Worm (Caenorhabditis elegans): ENCODE data around the gene zmp-1.

zmp-1 gene

DNA sequence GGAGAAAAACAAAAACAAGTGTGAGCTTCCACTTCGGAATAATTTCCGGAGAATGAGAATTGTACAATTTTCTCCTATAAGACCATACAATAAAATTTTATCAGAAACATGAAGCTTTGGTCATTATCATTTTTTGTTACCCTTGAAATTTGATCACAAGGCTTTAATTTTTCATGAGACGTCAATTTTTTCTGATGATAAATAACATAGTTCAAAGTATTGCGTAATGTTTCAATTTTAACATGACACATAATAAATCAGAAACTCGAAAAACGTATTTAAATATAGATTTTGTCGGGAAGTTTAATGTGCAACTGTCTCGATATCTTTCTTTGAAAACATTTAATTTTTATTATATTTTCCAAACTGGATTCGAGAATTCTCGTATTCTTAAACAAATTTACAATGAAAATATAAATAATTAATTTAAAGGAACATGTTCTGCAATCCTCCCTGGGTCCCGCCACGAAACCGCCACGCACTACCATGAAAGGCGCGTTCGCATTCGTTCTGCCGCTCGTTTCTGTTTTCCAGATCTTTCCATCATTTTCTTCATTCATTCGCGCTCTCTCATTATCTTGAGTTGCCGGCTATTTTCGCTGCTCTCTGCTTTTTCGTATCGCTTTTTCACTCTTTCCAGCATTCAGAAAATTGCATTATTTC is 6.2 kb upstream of the zmp-1 start:
- no peak for TF ChIP-seq zip-4 (GFP tag; optimal IDR thresholded peaks at IDR 0.05)
- TF ChIP-seq ceh-63 (GFP tag; optimal IDR thresholded peaks at IDR 0.05): no peak
- TF ChIP-seq nhr-85 (tag): peak; percentile 67
- peak; percentile 19 for TF ChIP-seq skn-1 (tag; optimal IDR thresholded peaks at IDR 0.05)
- no peak for TF ChIP-seq nhr-71 (tag; optimal IDR thresholded peaks at IDR 0.05)
- TF ChIP-seq zag-1 (tag; optimal IDR thresholded peaks at IDR 0.05): no peak

DNA sequence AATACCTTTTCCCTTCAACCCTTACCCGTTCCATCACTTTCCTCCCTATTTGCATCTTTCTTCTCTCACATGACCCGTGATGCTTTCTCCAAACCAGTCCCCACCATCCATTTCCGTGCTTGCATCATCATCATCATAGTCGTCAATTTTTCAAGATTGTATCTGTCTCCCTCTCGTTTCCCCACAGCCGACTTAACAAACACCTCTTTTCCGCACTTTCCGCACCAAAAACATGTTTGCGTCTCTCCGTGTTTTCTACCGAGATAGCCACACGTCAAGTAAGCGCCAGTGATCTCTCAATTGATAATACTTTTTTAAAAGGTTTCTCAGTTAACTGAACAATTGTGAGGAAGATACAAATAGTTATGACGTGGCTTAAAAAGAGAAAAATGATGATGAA is 5.3 kb upstream of the zmp-1 start:
- TF ChIP-seq unc-62 (GFP tag; optimal IDR thresholded peaks at IDR 0.05) (no peak), mep-1 (tag; optimal IDR thresholded peaks at IDR 0.05) (peak; percentile 78), isw-1 (GFP tag; IDR thresholded peaks at IDR 0.05) (no peak), dsc-1 (tag; optimal IDR thresholded peaks at IDR 0.05) (peak; percentile 42), nhr-47 (tag; optimal IDR thresholded peaks at IDR 0.05) (peak; percentile 52), elt-2 (tag; optimal IDR thresholded peaks at IDR 0.05) (peak; percentile 46), alr-1 (tag; optimal IDR thresholded peaks at IDR 0.05; ENCODE audit: borderline replicate concordance) (no peak), lin-13 (GFP tag; optimal IDR thresholded peaks at IDR 0.05) (peak; percentile 45), lsy-2 (tag; optimal IDR thresholded peaks at IDR 0.05) (peak; percentile 28 to 63), nhr-77 (tag; optimal IDR thresholded peaks at IDR 0.05) (no peak), lir-3 (tag; optimal IDR thresholded peaks at IDR 0.05; ENCODE audit: poor library complexity) (no peak), fkh-4 (tag; optimal IDR thresholded peaks at IDR 0.05; ENCODE audit: borderline replicate concordance) (no peak), fkh-8 (tag; optimal IDR thresholded peaks at IDR 0.05) (peak; percentile 3), C04F5.9 (tag; optimal IDR thresholded peaks at IDR 0.05) (no peak), mab-9 (GFP tag; IDR thresholded peaks at IDR 0.05) (0 out of 2 replicates have a peak, but pooled peaks have one; percentile 18), hlh-4 (tag; optimal IDR thresholded peaks at IDR 0.05) (no peak), nhr-11 (tag; optimal IDR thresholded peaks at IDR 0.05) (no peak), tlp-1 (tag; optimal IDR thresholded peaks at IDR 0.05) (no peak), Y116A8C.19 (tag; optimal IDR thresholded peaks at IDR 0.05; ENCODE audit: borderline replicate concordance) (no peak), ceh-82 (tag; optimal IDR thresholded peaks at IDR 0.05) (no peak), efl-3 (GFP tag; optimal IDR thresholded peaks at IDR 0.05) (no peak), tbx-2 (tag; optimal IDR thresholded peaks at IDR 0.05) (peak; percentile 56), hpl-2 (GFP tag; optimal IDR thresholded peaks at IDR 0.05) (no peak), ztf-4 (tag; optimal IDR thresholded peaks at IDR 0.05) (peak; percentile 62), unc-30 (tag; optimal IDR thresholded peaks at IDR 0.05) (no peak), ztf-11 (tag; optimal IDR thresholded peaks at IDR 0.05) (no peak), ets-5 (GFP tag; IDR thresholded peaks at IDR 0.05) (no peak), F16B12.6 (tag; optimal IDR thresholded peaks at IDR 0.05) (no peak), elt-3 (tag; optimal IDR thresholded peaks at IDR 0.05) (peak in 2 of 6 experiments; percentile 26 to 87), nhr-19 (GFP tag; conservative IDR thresholded peaks at IDR 0.05) (peak; percentile 52), hlh-17 (GFP tag; optimal IDR thresholded peaks at IDR 0.05; ENCODE audit: borderline replicate concordance) (no peak), ceh-88 (GFP tag; IDR thresholded peaks at IDR 0.05) (no peak), skn-1 (tag; optimal IDR thresholded peaks at IDR 0.05) (no peak), nhr-20 (tag; optimal IDR thresholded peaks at IDR 0.05) (peak; percentile 78), irx-1 (tag; optimal IDR thresholded peaks at IDR 0.05) (peak; percentile 22), ama-1 (optimal IDR thresholded peaks at IDR 0.05) (peak; percentile 40), mef-2 (tag; optimal IDR thresholded peaks at IDR 0.05) (no peak), C16A3.4 (tag; optimal IDR thresholded peaks at IDR 0.05) (peak; percentile 45), aha-1 (tag; optimal IDR thresholded peaks at IDR 0.05) (no peak), aly-2 (tag; optimal IDR thresholded peaks at IDR 0.05) (no peak), blmp-1 (tag; optimal IDR thresholded peaks at IDR 0.05) (peak; percentile 99), egl-27 (tag; optimal IDR thresholded peaks at IDR 0.05) (no peak), fos-1 (tag; optimal IDR thresholded peaks at IDR 0.05) (no peak), dpl-1 (GFP tag; optimal IDR thresholded peaks at IDR 0.05) (peak in 2 of 3 experiments; percentile 19 to 30), jun-1 (tag; optimal IDR thresholded peaks at IDR 0.05) (peak; percentile 49), unc-86 (tag; optimal IDR thresholded peaks at IDR 0.05) (no peak)

Data from whole organism, L1 larva.